Worm (Caenorhabditis elegans) whole organism, young adult: ENCODE results near the gene unc-36.

Experiments used
- B0019.2 ChIP-seq: fragments of 200-800 bp; sonication (Bioruptor generic); conservative IDR thresholded peaks from 2 replicates; pipeline ENCODE4 v1.3.6; 2022; ENCODE audit warnings: missing genetic modification reagents, missing genetic modification characterization, missing compliant biosample characterization
- B0336.3 ChIP-seq: fragments of 200-800 bp; sonication (Bioruptor generic); IDR thresholded peaks from 2 replicates; pipeline ENCODE4 v1.3.6; 2022; ENCODE audit warnings: missing genetic modification characterization, missing compliant biosample characterization
- C06A6.2 ChIP-seq: fragments of 200-800 bp; sonication (Bioruptor generic); conservative IDR thresholded peaks from 2 replicates; pipeline ENCODE4 v1.3.6; 2022; ENCODE audit warnings: missing genetic modification characterization, missing compliant biosample characterization
- F22D6.2 ChIP-seq: sonication (generic microtip); optimal IDR thresholded peaks from 2 replicates; lab custom pipeline; 2016; ENCODE audit warnings: mild to moderate bottlenecking, missing genetic modification characterization, missing compliant biosample characterization
- F23B12.7 ChIP-seq: sonication (generic microtip); optimal IDR thresholded peaks from 2 replicates; lab custom pipeline; 2017; ENCODE audit warnings: missing genetic modification characterization, mild to moderate bottlenecking, missing compliant biosample characterization, antibody characterized with exemption, moderate library complexity; ENCODE audit not compliant: insufficient read depth
- F33H1.4 ChIP-seq: fragments of 200-800 bp; sonication (Bioruptor generic); IDR thresholded peaks from 2 replicates; pipeline ENCODE4 v1.3.6; 2022; ENCODE audit warnings: missing genetic modification reagents, missing genetic modification characterization, missing compliant biosample characterization
- F52B5.7 ChIP-seq: sonication (generic microtip); optimal IDR thresholded peaks from 2 replicates; lab custom pipeline; 2016; ENCODE audit warnings: mild to moderate bottlenecking, missing genetic modification characterization, missing compliant biosample characterization
- K11D2.4 ChIP-seq: fragments of 200-800 bp; sonication (Bioruptor generic); IDR thresholded peaks from 2 replicates; pipeline ENCODE4 v1.3.6; 2022; ENCODE audit warnings: missing genetic modification reagents, missing genetic modification characterization, missing compliant biosample characterization
- K12H6.12 ChIP-seq: fragments of 200-800 bp; sonication (Bioruptor generic); optimal IDR thresholded peaks from 2 replicates; lab custom pipeline; 2018; ENCODE audit warnings: mild to moderate bottlenecking, missing genetic modification characterization, missing compliant biosample characterization
- attf-6 ChIP-seq: fragments of 200-800 bp; sonication (Bioruptor generic); IDR thresholded peaks from 2 replicates; pipeline ENCODE4 v1.3.6; 2022; ENCODE audit warnings: missing genetic modification reagents, missing genetic modification characterization, missing compliant biosample characterization
- bed-1 ChIP-seq: fragments of 200-800 bp; sonication (Bioruptor generic); IDR thresholded peaks from 2 replicates; pipeline ENCODE4 v1.3.6; 2022; ENCODE audit warnings: missing genetic modification reagents, missing genetic modification characterization, missing compliant biosample characterization
- bed-2 ChIP-seq: fragments of 200-800 bp; sonication (Bioruptor generic); IDR thresholded peaks from 2 replicates; pipeline ENCODE4 v1.3.6; 2022; ENCODE audit warnings: missing genetic modification reagents, missing genetic modification characterization, missing compliant biosample characterization
- cebp-1 ChIP-seq, 2 experiments: fragments of 200-800 bp in 1 of 2; sonication (Bioruptor generic) in 1 of 2; sonication (generic microtip) in 1 of 2; IDR thresholded peaks in 1 of 2; optimal IDR thresholded peaks in 1 of 2; 2 replicates each; pipeline versions ENCODE4 v1.3.6 to Lab custom; 2017 to 2022; ENCODE audit warnings: missing compliant biosample characterization in 2 of 2, missing genetic modification characterization in 2 of 2, mild to moderate bottlenecking in 1 of 2, missing genetic modification reagents in 1 of 2, moderate library complexity in 1 of 2
- cebp-2 ChIP-seq: fragments of 200-800 bp; sonication (Bioruptor generic); IDR thresholded peaks from 2 replicates; pipeline ENCODE4 v1.3.6; 2022; ENCODE audit warnings: missing genetic modification characterization, missing compliant biosample characterization
- ceh-100 ChIP-seq: fragments of 200-800 bp; sonication (Bioruptor generic); IDR thresholded peaks from 2 replicates; pipeline ENCODE4 v1.3.6; 2022; ENCODE audit warnings: missing genetic modification reagents, missing genetic modification characterization, missing compliant biosample characterization
- ceh-58 ChIP-seq: fragments of 200-800 bp; sonication (Bioruptor generic); IDR thresholded peaks from 2 replicates; pipeline ENCODE4 v1.3.6; 2022; ENCODE audit warnings: missing genetic modification characterization, missing compliant biosample characterization
- ceh-79 ChIP-seq: sonication (generic microtip); optimal IDR thresholded peaks from 2 replicates; lab custom pipeline; 2017; ENCODE audit warnings: mild to moderate bottlenecking, missing genetic modification characterization, missing compliant biosample characterization
- die-1 ChIP-seq: sonication (generic microtip); optimal IDR thresholded peaks from 2 replicates; lab custom pipeline; 2016; ENCODE audit warnings: missing genotype, mild to moderate bottlenecking, missing genetic modification characterization, missing compliant biosample characterization
- dpff-1 ChIP-seq: sonication (generic microtip); optimal IDR thresholded peaks from 2 replicates; lab custom pipeline; 2017; ENCODE audit warnings: mild to moderate bottlenecking, missing genetic modification characterization, missing compliant biosample characterization
- egl-44 ChIP-seq: fragments of 200-800 bp; sonication (Bioruptor generic); IDR thresholded peaks from 2 replicates; pipeline ENCODE4 v1.3.6; 2022; ENCODE audit warnings: missing genetic modification reagents, missing genetic modification characterization, missing compliant biosample characterization
- ets-4 ChIP-seq: fragments of 200-800 bp; sonication (Bioruptor generic); optimal IDR thresholded peaks from 2 replicates; lab custom pipeline; 2018; ENCODE audit warnings: mild to moderate bottlenecking, missing genetic modification characterization, missing compliant biosample characterization
- hmg-1.2 ChIP-seq: fragments of 200-800 bp; sonication (Bioruptor generic); IDR thresholded peaks from 2 replicates; pipeline ENCODE4 v1.3.6; 2022; ENCODE audit warnings: missing genetic modification reagents, missing genetic modification characterization, missing compliant biosample characterization
- let-526 ChIP-seq: fragments of 200-800 bp; sonication (Bioruptor generic); IDR thresholded peaks from 2 replicates; pipeline ENCODE4 v1.3.6; 2022; ENCODE audit warnings: missing genetic modification reagents, missing genetic modification characterization, missing compliant biosample characterization
- lin-40 ChIP-seq: sonication (generic microtip); optimal IDR thresholded peaks from 2 replicates; lab custom pipeline; 2016; ENCODE audit warnings: missing genetic modification characterization, mild to moderate bottlenecking, missing compliant biosample characterization, missing genotype, missing genetic modification reagents
- madf-10 ChIP-seq: sonication (generic microtip); optimal IDR thresholded peaks from 2 replicates; lab custom pipeline; 2016; ENCODE audit warnings: mild to moderate bottlenecking, missing genetic modification characterization, missing compliant biosample characterization
- madf-6 ChIP-seq: fragments of 200-800 bp; sonication (Bioruptor generic); IDR thresholded peaks from 2 replicates; pipeline ENCODE4 v1.3.6; 2022; ENCODE audit warnings: missing genetic modification reagents, missing genetic modification characterization, missing compliant biosample characterization
- mcd-1 ChIP-seq: fragments of 200-800 bp; sonication (Bioruptor generic); IDR thresholded peaks from 2 replicates; pipeline ENCODE4 v1.3.6; 2022; ENCODE audit warnings: missing genetic modification reagents, missing genetic modification characterization, missing compliant biosample characterization
- mxl-1 ChIP-seq: sonication (generic microtip); optimal IDR thresholded peaks from 2 replicates; lab custom pipeline; 2016; ENCODE audit warnings: missing genetic modification characterization, missing compliant biosample characterization
- nfya-1 ChIP-seq: sonication (generic microtip); optimal IDR thresholded peaks from 2 replicates; lab custom pipeline; 2017; ENCODE audit warnings: antibody characterized with exemption, missing compliant biosample characterization, missing genetic modification characterization, borderline replicate concordance; ENCODE audit not compliant: insufficient read depth
- nfyb-1 ChIP-seq: fragments of 200-800 bp; sonication (Bioruptor generic); IDR thresholded peaks from 2 replicates; pipeline ENCODE4 v1.3.6; 2022; ENCODE audit warnings: missing genetic modification reagents, missing genetic modification characterization, missing compliant biosample characterization
- nhr-120 ChIP-seq: fragments of 200-800 bp; sonication (Bioruptor generic); IDR thresholded peaks from 2 replicates; pipeline ENCODE4 v1.3.6; 2022; ENCODE audit warnings: missing genetic modification characterization, missing compliant biosample characterization
- nhr-179 ChIP-seq: sonication (generic microtip); optimal IDR thresholded peaks from 2 replicates; lab custom pipeline; 2016; ENCODE audit warnings: mild to moderate bottlenecking, missing genetic modification characterization, missing compliant biosample characterization
- nhr-80 ChIP-seq: sonication (generic microtip); optimal IDR thresholded peaks from 2 replicates; lab custom pipeline; 2016; ENCODE audit warnings: missing genetic modification characterization, missing compliant biosample characterization
- pbrm-1 ChIP-seq: fragments of 200-800 bp; sonication (Bioruptor generic); IDR thresholded peaks from 2 replicates; pipeline ENCODE4 v1.3.6; 2022; ENCODE audit warnings: missing genetic modification reagents, missing genetic modification characterization, missing compliant biosample characterization
- rcor-1 ChIP-seq: fragments of 200-800 bp; sonication (Bioruptor generic); IDR thresholded peaks from 2 replicates; pipeline ENCODE4 v1.3.6; 2022; ENCODE audit warnings: missing genetic modification reagents, missing genetic modification characterization, missing compliant biosample characterization
- sdz-38 ChIP-seq: sonication (generic microtip); optimal IDR thresholded peaks from 2 replicates; lab custom pipeline; 2016; ENCODE audit warnings: missing genotype, missing genetic modification characterization, missing compliant biosample characterization
- sea-2 ChIP-seq: fragments of 200-800 bp; sonication (Bioruptor generic); IDR thresholded peaks from 2 replicates; pipeline ENCODE4 v1.3.6; 2022; ENCODE audit warnings: missing genetic modification characterization, missing compliant biosample characterization
- tbp1 ChIP-seq: fragments of 200-800 bp; sonication (Bioruptor generic); optimal IDR thresholded peaks from 2 replicates; lab custom pipeline; 2018; ENCODE audit warnings: mild to moderate bottlenecking, missing genetic modification characterization, missing compliant biosample characterization
- tlf-1 ChIP-seq: fragments of 200-800 bp; sonication (Bioruptor generic); optimal IDR thresholded peaks from 2 replicates; lab custom pipeline; 2018; ENCODE audit warnings: mild to moderate bottlenecking, missing genetic modification characterization, missing compliant biosample characterization
- ztf-6 ChIP-seq: fragments of 200-800 bp; sonication (Bioruptor generic); IDR thresholded peaks from 2 replicates; pipeline ENCODE4 v1.3.6; 2022; ENCODE audit warnings: missing genetic modification reagents, missing genetic modification characterization, missing compliant biosample characterization

unc-36 gene

DNA sequence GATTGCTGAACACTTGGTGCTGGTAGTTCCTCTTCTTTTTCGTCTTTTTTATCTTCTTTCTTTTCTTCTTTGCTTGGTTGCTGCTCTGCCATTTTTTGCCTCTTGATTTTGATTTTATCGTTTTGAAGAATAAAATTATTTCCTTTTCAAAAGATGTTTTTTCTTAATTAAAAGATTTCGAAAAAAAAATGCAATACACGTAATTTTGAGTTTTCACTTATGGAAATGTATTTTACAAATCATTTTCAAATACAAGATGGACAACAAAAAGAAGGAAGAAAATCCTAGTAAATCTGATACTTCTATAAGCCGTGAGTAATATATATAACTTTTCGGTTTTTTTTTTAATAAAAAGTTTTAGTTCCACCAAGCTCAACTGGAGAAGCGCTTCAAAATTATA is 48.4 kb upstream of the unc-36 start, which contains the start of the genes C02F5.10 and C02F5.2:
TSS of gene C02F5.10 (minus strand) at position 101 of the 400 bp plus-strand sequence.
TSS of gene C02F5.2 (plus strand) at position 239 of the 400 bp plus-strand sequence.
- no peak for TF ChIP-seq bed-1 (GFP tag; lab: Robert Waterston, UW)

DNA sequence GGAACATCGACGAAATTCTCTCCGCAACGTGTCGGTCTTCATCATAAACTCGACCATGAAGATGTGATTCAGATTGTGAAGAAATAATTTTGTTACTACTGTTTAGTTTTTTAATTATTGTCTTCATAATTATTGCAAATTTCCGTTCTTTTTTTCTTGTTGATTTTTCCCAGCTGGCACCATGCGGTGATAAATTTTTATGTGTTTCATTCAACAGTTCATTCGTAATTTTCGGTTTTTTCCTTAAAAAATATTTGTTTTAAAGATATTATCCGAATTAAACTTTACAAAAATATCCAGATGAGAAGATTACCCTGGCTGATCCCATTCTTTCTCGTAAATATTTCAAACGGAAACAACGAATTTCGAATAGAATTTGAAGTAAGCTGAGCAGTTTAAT is 46.0 kb upstream of the unc-36 start, which contains the start of gene C02F5.13:
TSS of gene C02F5.13 (plus strand) at position 301 of the 400 bp plus-strand sequence.
- no peak for TF ChIP-seq K12H6.12 (tag; lab: Kevin White, UChicago)
- no peak for TF ChIP-seq F52B5.7 (tag; lab: Kevin White, UChicago)
- no peak for TF ChIP-seq nfya-1 (tag; lab: Kevin White, UChicago)
- no peak for TF ChIP-seq F23B12.7 (tag; lab: Kevin White, UChicago)
- TF ChIP-seq nhr-120 = no peak

ce11 chrIII:8245591-8245990 is 44.6 kb upstream of the unc-36 start, which contains the start of gene C02F5.3:
Gene C02F5.3 (plus strand): TSS chrIII:8245891.
- no peak for TF ChIP-seq ets-4 (GFP tag; lab: Kevin White, UChicago)
- no peak for TF ChIP-seq sea-2 (GFP tag; lab: Robert Waterston, UW)
- no peak for TF ChIP-seq dpff-1 (tag; lab: Kevin White, UChicago)
- no peak for TF ChIP-seq cebp-2
- TF ChIP-seq, all 124 proteins: peak for 0

DNA sequence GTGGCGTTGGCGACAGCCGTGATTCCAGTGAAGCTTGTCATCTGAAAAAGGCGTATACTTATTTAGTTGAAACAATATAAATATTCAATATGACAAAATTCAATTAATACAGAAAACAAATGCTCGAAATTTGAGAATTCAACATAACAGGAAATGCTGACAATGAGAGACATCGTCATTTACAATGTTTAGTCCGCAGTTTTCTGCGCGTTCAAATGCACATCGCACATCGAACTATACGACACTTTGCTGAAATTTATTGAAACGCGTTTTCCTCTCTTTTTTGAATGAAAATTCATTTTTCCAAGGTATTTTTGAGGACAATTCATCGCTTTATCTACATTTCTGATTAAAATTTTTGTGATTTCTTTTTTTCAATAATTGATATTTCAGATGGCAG is 43.0 kb upstream of the unc-36 start, which contains the start of the genes pbs-6 and cids-1:
TSS of gene pbs-6 (minus strand) at position 41 of the 400 bp plus-strand sequence.
TSS of gene cids-1 (plus strand) at position 394 of the 400 bp plus-strand sequence.
- TF ChIP-seq F22D6.2 (tag; lab: Kevin White, UChicago) (no peak), nhr-80 (no peak), hmg-1.2 (peak; percentile 13; the same call in 1 of the 2 replicates), tbp1 (GFP tag; lab: Kevin White, UChicago) (no peak)

DNA sequence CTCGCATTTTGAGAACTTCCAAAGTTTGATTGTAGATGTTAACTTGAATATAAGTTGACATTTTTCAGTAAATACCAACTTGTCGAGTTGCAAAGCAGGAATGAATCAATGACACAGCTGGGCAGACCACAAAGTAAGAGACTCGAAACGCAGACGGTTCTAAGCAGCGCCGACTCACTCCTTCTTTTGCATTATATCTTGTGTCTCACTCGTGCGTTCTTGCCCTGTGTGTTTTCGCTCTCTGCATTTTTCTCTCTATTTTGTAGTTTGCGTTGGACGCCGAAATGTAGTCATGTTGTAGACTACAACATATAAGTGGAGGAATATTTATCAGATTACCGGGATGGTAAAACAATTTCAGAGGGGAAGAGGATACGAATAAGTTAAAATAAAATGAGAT is 41.8 kb upstream of the unc-36 start, which contains the start of gene C02F5.12:
TSS of gene C02F5.12 (minus strand) at position 221 of the 400 bp plus-strand sequence.
- TF ChIP-seq C06A6.2 (no peak), tlf-1 (GFP tag; lab: Kevin White, UChicago) (peak; percentile 35), die-1 (tag; lab: Kevin White, UChicago) (no peak), ceh-58 (GFP tag; lab: Robert Waterston, UW) (0 out of 2 replicates have a peak, but pooled peaks have one; percentile 51), lin-40 (tag; lab: Kevin White, UChicago) (no peak), nhr-179 (tag; lab: Kevin White, UChicago) (no peak), egl-44 (GFP tag; lab: Robert Waterston, UW) (no peak), sea-2 (GFP tag; lab: Robert Waterston, UW) (no peak), rcor-1 (GFP tag; lab: Robert Waterston, UW) (no peak), let-526 (no peak), ztf-6 (no peak), nfyb-1 (0 out of 2 replicates have a peak, but pooled peaks have one; percentile 31), cebp-1 (GFP tag; IDR thresholded peaks at IDR 0.05; lab: Robert Waterston, UW) (no peak), cebp-1 (tag; optimal IDR thresholded peaks at IDR 0.05; lab: Kevin White, UChicago) (peak; percentile 48), F33H1.4 (GFP tag; lab: Robert Waterston, UW) (no peak), mxl-1 (tag; lab: Kevin White, UChicago) (no peak), ceh-79 (tag; lab: Kevin White, UChicago) (no peak), B0336.3 (GFP tag; lab: Robert Waterston, UW) (peak; percentile 42; the same call in 1 of the 2 replicates), sdz-38 (tag; lab: Kevin White, UChicago) (no peak), madf-6 (GFP tag; lab: Robert Waterston, UW) (peak; percentile 49; the same call in 1 of the 2 replicates), F23B12.7 (tag; lab: Kevin White, UChicago) (no peak), K11D2.4 (GFP tag; lab: Robert Waterston, UW) (no peak), B0019.2 (GFP tag; lab: Robert Waterston, UW) (no peak), nhr-80 (peak; percentile 46), madf-10 (tag; lab: Kevin White, UChicago) (no peak), pbrm-1 (GFP tag; lab: Robert Waterston, UW) (peak; percentile 26; the same call in 1 of the 2 replicates), mcd-1 (peak; percentile 28; the same call in 1 of the 2 replicates), ceh-100 (no peak), bed-2 (GFP tag; lab: Robert Waterston, UW) (no peak), tbp1 (GFP tag; lab: Kevin White, UChicago) (peak; percentile 25), attf-6 (GFP tag; lab: Robert Waterston, UW) (no peak)
